Worm (Caenorhabditis elegans) whole organism, L1 larva: ENCODE measurements around the gene npr-21.

Experiments
- C16A3.4 ChIP-seq: fragments of 150-350 bp; optimal IDR thresholded peaks from 2 replicates; lab custom pipeline; 2014; ENCODE audit warnings: missing biosample characterization, missing genetic modification characterization
- C34B4.2 ChIP-seq: sonication (generic microtip); optimal IDR thresholded peaks from 2 replicates; lab custom pipeline; 2017; ENCODE audit warnings: mild to moderate bottlenecking, missing genetic modification characterization, missing compliant biosample characterization
- Y116A8C.19 ChIP-seq: sonication (generic microtip); optimal IDR thresholded peaks from 2 replicates; lab custom pipeline; 2016; ENCODE audit warnings: missing compliant biosample characterization, missing genetic modification characterization, borderline replicate concordance
- aha-1 ChIP-seq: fragments of 150-350 bp; optimal IDR thresholded peaks from 2 replicates; lab custom pipeline; 2014; ENCODE audit warnings: missing biosample characterization, missing genetic modification characterization
- ama-1 ChIP-seq: fragments of 150-350 bp; optimal IDR thresholded peaks from 2 replicates; lab custom pipeline; 2014
- ceh-8 ChIP-seq: fragments of 200-800 bp; sonication (Bioruptor generic); optimal IDR thresholded peaks from 2 replicates; lab custom pipeline; 2018; ENCODE audit warnings: mild to moderate bottlenecking, missing genetic modification characterization, moderate library complexity, missing compliant biosample characterization
- ceh-82 ChIP-seq, 3 experiments: fragments of 150-350 bp in 1 of 3; sonication (generic microtip) in 2 of 3; optimal IDR thresholded peaks; 2 replicates each; lab custom pipeline; 2014 to 2017; ENCODE audit warnings: missing biosample characterization in 3 of 3, missing genetic modification characterization in 3 of 3
- ceh-90 ChIP-seq: sonication (generic microtip); optimal IDR thresholded peaks from 2 replicates; lab custom pipeline; 2016; ENCODE audit warnings: missing genetic modification characterization, missing compliant biosample characterization
- dpl-1 ChIP-seq, 3 experiments: fragments of 150-350 bp in 2 of 3; sonication (generic microtip) in 1 of 3; optimal IDR thresholded peaks; 2 replicates each; lab custom pipeline; 2014 to 2017; ENCODE audit warnings: missing biosample characterization in 3 of 3, missing genetic modification characterization in 3 of 3, missing genetic modification reagents in 3 of 3
- egl-13 ChIP-seq: sonication (generic microtip); optimal IDR thresholded peaks from 2 replicates; lab custom pipeline; 2016; ENCODE audit warnings: missing genotype, missing genetic modification reagents, missing genetic modification characterization, missing compliant biosample characterization
- egl-27 ChIP-seq, 2 experiments: fragments of 150-350 bp in 1 of 2; sonication (generic microtip); optimal IDR thresholded peaks; 3 replicates each; lab custom pipeline; 2017 to 2018; ENCODE audit warnings: missing biosample characterization in 2 of 2, missing genetic modification characterization in 2 of 2, missing genetic modification reagents in 2 of 2
- elt-2 ChIP-seq: sonication (generic microtip); optimal IDR thresholded peaks from 2 replicates; lab custom pipeline; 2016; ENCODE audit warnings: missing genetic modification characterization, mild to moderate bottlenecking, inconsistent platforms, missing compliant biosample characterization, missing genetic modification reagents
- fkh-10 ChIP-seq: sonication (generic microtip); optimal IDR thresholded peaks from 2 replicates; lab custom pipeline; 2017; ENCODE audit warnings: missing biosample characterization, missing genetic modification reagents, missing genetic modification characterization
- fkh-4 ChIP-seq: sonication (generic microtip); optimal IDR thresholded peaks from 2 replicates; lab custom pipeline; 2016; ENCODE audit warnings: missing compliant biosample characterization, missing genetic modification characterization, borderline replicate concordance
- fos-1 ChIP-seq: fragments of 150-350 bp; optimal IDR thresholded peaks from 2 replicates; lab custom pipeline; 2014; ENCODE audit warnings: missing biosample characterization, missing genetic modification characterization
- grh-1 ChIP-seq: fragments of 200-800 bp; sonication (Bioruptor generic); IDR thresholded peaks from 2 replicates; pipeline ENCODE4 v1.3.6; 2022; ENCODE audit warnings: missing genetic modification reagents, missing genetic modification characterization, missing compliant biosample characterization
- hlh-17 ChIP-seq: fragments of 200-800 bp; sonication (Bioruptor generic); optimal IDR thresholded peaks from 2 replicates; lab custom pipeline; 2018; ENCODE audit warnings: missing genetic modification characterization, mild to moderate bottlenecking, missing compliant biosample characterization, moderate library complexity, borderline replicate concordance
- hpl-2 ChIP-seq: fragments of 150-350 bp; optimal IDR thresholded peaks from 2 replicates; lab custom pipeline; 2014; ENCODE audit warnings: missing biosample characterization, missing genetic modification reagents, missing genetic modification characterization
- irx-1 ChIP-seq: sonication (generic microtip); optimal IDR thresholded peaks from 2 replicates; lab custom pipeline; 2016; ENCODE audit warnings: missing genetic modification characterization, missing compliant biosample characterization
- isw-1 ChIP-seq: fragments of 200-800 bp; sonication (Bioruptor generic); IDR thresholded peaks from 2 replicates; pipeline ENCODE4 v1.3.6; 2022; ENCODE audit warnings: missing genetic modification characterization, missing compliant biosample characterization
- jun-1 ChIP-seq: fragments of 150-350 bp; optimal IDR thresholded peaks from 2 replicates; lab custom pipeline; 2014; ENCODE audit warnings: missing biosample characterization, missing genetic modification reagents, missing genetic modification characterization
- lin-13 ChIP-seq: fragments of 150-350 bp; optimal IDR thresholded peaks from 2 replicates; lab custom pipeline; 2014; ENCODE audit warnings: missing biosample characterization, missing genetic modification reagents, missing genetic modification characterization
- lin-14 ChIP-seq: fragments of 200-800 bp; sonication (Bioruptor generic); optimal IDR thresholded peaks from 2 replicates; lab custom pipeline; 2018; ENCODE audit warnings: mild to moderate bottlenecking, missing genetic modification characterization, moderate library complexity, missing compliant biosample characterization
- lin-15B ChIP-seq: fragments of 150-350 bp; sonication (generic microtip); optimal IDR thresholded peaks from 3 replicates; lab custom pipeline; 2014; ENCODE audit warnings: missing biosample characterization, missing genetic modification characterization
- lin-35 ChIP-seq, 2 experiments: fragments of 150-350 bp; optimal IDR thresholded peaks; 2 replicates each; lab custom pipeline; 2014; ENCODE audit warnings: missing biosample characterization in 2 of 2, missing genetic modification characterization in 2 of 2, missing genetic modification reagents in 2 of 2
- lir-3 ChIP-seq: sonication (generic microtip); optimal IDR thresholded peaks from 2 replicates; lab custom pipeline; 2016; ENCODE audit warnings: mild to moderate bottlenecking, missing genetic modification characterization, moderate library complexity, missing compliant biosample characterization; ENCODE audit not compliant: poor library complexity
- mdl-1 ChIP-seq, 2 experiments: fragments of 150-350 bp; optimal IDR thresholded peaks; 2 replicates each; lab custom pipeline; 2014 to 2017; ENCODE audit warnings: missing biosample characterization in 2 of 2, missing genetic modification characterization in 2 of 2, inconsistent platforms in 1 of 2
- nhr-11 ChIP-seq: fragments of 150-350 bp; optimal IDR thresholded peaks from 2 replicates; lab custom pipeline; 2014; ENCODE audit warnings: missing biosample characterization, missing genetic modification characterization
- nhr-12 ChIP-seq: sonication (generic microtip); optimal IDR thresholded peaks from 2 replicates; lab custom pipeline; 2017; ENCODE audit warnings: missing biosample characterization, missing genetic modification characterization
- nhr-19 ChIP-seq: fragments of 200-800 bp; sonication (Bioruptor generic); conservative IDR thresholded peaks from 2 replicates; pipeline ENCODE4 v1.3.6; 2022; ENCODE audit warnings: missing genetic modification characterization, missing compliant biosample characterization
- nhr-237 ChIP-seq: fragments of 150-350 bp; optimal IDR thresholded peaks from 2 replicates; lab custom pipeline; 2014; ENCODE audit warnings: missing biosample characterization, missing genetic modification characterization
- nhr-28 ChIP-seq: fragments of 150-350 bp; optimal IDR thresholded peaks from 2 replicates; lab custom pipeline; 2014; ENCODE audit warnings: missing biosample characterization, missing genetic modification characterization
- nhr-77 ChIP-seq: fragments of 150-350 bp; optimal IDR thresholded peaks from 2 replicates; lab custom pipeline; 2014; ENCODE audit warnings: missing biosample characterization, missing genetic modification characterization
- nhr-85 ChIP-seq: sonication (generic microtip); peaks from one replicate; lab custom pipeline; 2016; ENCODE audit warnings: missing genetic modification characterization, inconsistent platforms, missing compliant biosample characterization
- nhr-90 ChIP-seq: sonication (generic microtip); optimal IDR thresholded peaks from 2 replicates; lab custom pipeline; 2016; ENCODE audit warnings: mild to moderate bottlenecking, missing genetic modification characterization, missing compliant biosample characterization; ENCODE audit not compliant: poor library complexity
- pqm-1 ChIP-seq: sonication (generic microtip); optimal IDR thresholded peaks from 3 replicates; lab custom pipeline; 2017; ENCODE audit warnings: missing biosample characterization, missing genetic modification characterization
- rnt-1 ChIP-seq: sonication (generic microtip); optimal IDR thresholded peaks from 2 replicates; lab custom pipeline; 2016; ENCODE audit warnings: mild to moderate bottlenecking, missing genetic modification characterization, moderate library complexity, missing compliant biosample characterization
- sptf-1 ChIP-seq: fragments of 150-350 bp; optimal IDR thresholded peaks from 2 replicates; lab custom pipeline; 2014; ENCODE audit warnings: missing biosample characterization, missing genetic modification characterization
- sup-37 ChIP-seq: fragments of 200-800 bp; sonication (Bioruptor generic); optimal IDR thresholded peaks from 2 replicates; lab custom pipeline; 2018; ENCODE audit warnings: mild to moderate bottlenecking, missing genetic modification characterization, missing compliant biosample characterization
- swsn-7 ChIP-seq: sonication (generic microtip); optimal IDR thresholded peaks from 2 replicates; lab custom pipeline; 2016; ENCODE audit warnings: missing genetic modification characterization, missing compliant biosample characterization
- tbx-2 ChIP-seq: sonication (generic microtip); optimal IDR thresholded peaks from 2 replicates; lab custom pipeline; 2016; ENCODE audit warnings: missing genetic modification characterization, missing compliant biosample characterization
- tlp-1 ChIP-seq: fragments of 150-350 bp; optimal IDR thresholded peaks from 2 replicates; lab custom pipeline; 2014; ENCODE audit warnings: missing biosample characterization, missing genetic modification characterization
- unc-130 ChIP-seq: fragments of 150-350 bp; optimal IDR thresholded peaks from 2 replicates; lab custom pipeline; 2017; ENCODE audit warnings: missing biosample characterization, missing genetic modification characterization, inconsistent platforms
- unc-86 ChIP-seq: sonication (generic microtip); optimal IDR thresholded peaks from 2 replicates; lab custom pipeline; 2016; ENCODE audit warnings: missing genetic modification characterization, missing compliant biosample characterization
- unc-98 ChIP-seq: fragments of 200-800 bp; sonication (Bioruptor generic); IDR thresholded peaks from 2 replicates; pipeline ENCODE4 v1.3.6; 2022; ENCODE audit warnings: missing genetic modification characterization, missing compliant biosample characterization
- xbp-1 ChIP-seq: sonication (generic microtip); optimal IDR thresholded peaks from 2 replicates; lab custom pipeline; 2016; ENCODE audit warnings: missing genetic modification characterization, missing compliant biosample characterization
- ztf-11 ChIP-seq, 2 experiments: sonication (generic microtip); optimal IDR thresholded peaks; 2 replicates each; lab custom pipeline; 2016 to 2017; ENCODE audit warnings: missing genetic modification characterization in 2 of 2, missing biosample characterization in 1 of 2, missing compliant biosample characterization in 1 of 2

Gene npr-21

ce11 chrX:17195080-17195479, 37.3 kb upstream of the npr-21 start, which contains the start of gene B0302.5:
TSS of gene B0302.5 (minus strand) at chrX:17195137.
- peak; percentile 0 for TF ChIP-seq elt-2 (tag; lab: Kevin White, UChicago)
- TF ChIP-seq tbx-2, result no peak

ce11 chrX:17185696-17186430, 28.1 kb upstream of the npr-21 start, which contains the start of gene sid-3:
TSS of gene sid-3 (plus strand) at chrX:17186380.
- TF ChIP-seq elt-2 (tag; lab: Kevin White, UChicago) (peak; percentile 46), tlp-1 (tag; lab: Kevin White, UChicago) (no peak)

- TF ChIP-seq jun-1 (tag; lab: Kevin White, UChicago) (peak; percentile 85), ceh-8 (GFP tag; lab: Kevin White, UChicago) (no peak), ceh-82 (tag; optimal IDR thresholded peaks at IDR 0.05; lab: Kevin White, UChicago) (peak; percentile 71 to 89 (median 86)), dpl-1 (GFP tag; optimal IDR thresholded peaks at IDR 0.05; lab: Kevin White, UChicago) (peak in 2 of 3 experiments; percentile 16), pqm-1 (tag; lab: Kevin White, UChicago) (no peak), unc-86 (tag; lab: Kevin White, UChicago) (peak; percentile 24), nhr-85 (peak; percentile 59), tbx-2 (peak; percentile 54), C34B4.2 (no peak), ceh-90 (tag; lab: Kevin White, UChicago) (no peak), nhr-12 (tag; lab: Kevin White, UChicago) (no peak), hlh-17 (GFP tag; lab: Kevin White, UChicago) (no peak), unc-98 (no peak), rnt-1 (tag; lab: Kevin White, UChicago) (peak; percentile 69), irx-1 (tag; lab: Kevin White, UChicago) (peak; percentile 2), lir-3 (tag; lab: Kevin White, UChicago) (no peak), lin-14 (peak; percentile 94), nhr-90 (tag; lab: Kevin White, UChicago) (peak; percentile 18), aha-1 (tag; lab: Kevin White, UChicago) (no peak), nhr-11 (peak; percentile 17), egl-13 (peak; percentile 31), mdl-1 (tag; optimal IDR thresholded peaks at IDR 0.05; lab: Kevin White, UChicago) (peak in 1 of 2 experiments; percentile 92), isw-1 (peak; percentile 28), C16A3.4 (tag; lab: Kevin White, UChicago) (peak; percentile 70), swsn-7 (tag; lab: Kevin White, UChicago) (peak; percentile 59), lin-15B (no peak), ztf-11 (tag; optimal IDR thresholded peaks at IDR 0.05; lab: Kevin White, UChicago) (no peak), nhr-28 (tag; lab: Kevin White, UChicago) (no peak), unc-130 (tag; lab: Kevin White, UChicago) (no peak), nhr-19 (GFP tag; lab: Robert Waterston, UW) (peak; percentile 47), xbp-1 (peak; percentile 48), lin-13 (GFP tag; lab: Kevin White, UChicago) (no peak), hpl-2 (no peak), sptf-1 (no peak), fos-1 (peak; percentile 50), Y116A8C.19 (tag; lab: Kevin White, UChicago) (no peak), egl-27 (tag; optimal IDR thresholded peaks at IDR 0.05; lab: Kevin White, UChicago) (peak in 1 of 2 experiments; percentile 71), ama-1 (lab: Kevin White, UChicago) (no peak), fkh-10 (GFP tag; lab: Kevin White, UChicago) (no peak), nhr-77 (tag; lab: Kevin White, UChicago) (peak; percentile 42), sup-37 (GFP tag; lab: Kevin White, UChicago) (no peak), grh-1 (peak; percentile 48; the same call in 1 of the 2 replicates), lin-35 (GFP tag; optimal IDR thresholded peaks at IDR 0.05; lab: Kevin White, UChicago) (peak; percentile 29 to 64), fkh-4 (tag; lab: Kevin White, UChicago) (no peak), nhr-237 (tag; lab: Kevin White, UChicago) (no peak)
Measured at ce11 chrX:17184363-17184762, 26.6 kb upstream of the npr-21 start.
